Fruit fly (Drosophila melanogaster): ENCODE data around the gene CG10657.

The CG10657 gene

DNA sequence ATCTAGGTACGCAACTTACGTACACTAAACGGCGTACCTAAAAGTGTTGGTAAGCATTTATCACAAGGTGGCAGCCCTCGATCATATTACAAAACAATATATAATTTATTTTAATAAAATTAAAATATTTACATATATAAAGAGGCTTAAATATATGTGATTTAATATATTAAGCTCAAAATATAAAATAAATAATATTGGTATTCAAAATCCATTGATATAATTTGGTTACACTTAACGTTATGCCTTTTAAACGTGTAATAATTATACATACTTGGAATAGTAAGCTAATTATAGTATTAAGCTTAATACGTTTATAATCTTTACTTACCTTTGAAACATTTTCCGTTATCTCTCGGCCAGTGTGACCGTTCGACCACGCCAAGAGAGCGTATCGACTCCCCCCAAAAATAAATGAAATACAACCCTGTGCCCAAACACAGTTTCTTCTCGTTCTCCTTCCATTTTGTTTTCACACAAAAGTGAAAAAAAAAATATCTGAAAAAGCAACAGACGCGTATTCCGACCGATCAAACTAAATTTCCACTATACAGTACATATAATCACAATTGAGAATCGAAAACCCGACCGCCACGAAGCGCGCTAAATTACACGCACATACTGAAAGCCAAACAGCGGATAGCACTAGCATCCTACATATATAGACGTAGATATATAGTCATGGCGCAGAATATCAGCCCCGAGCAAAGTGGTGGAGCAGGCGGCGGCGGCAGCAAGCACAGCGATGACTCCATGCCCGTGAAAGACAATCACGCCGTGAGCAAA, 7.0 kb upstream of the CG10657 start, which contains the start of the genes CG10646 and vih (continued):
- TF ChIP-seq CG31627 (GFP tag; optimal IDR thresholded peaks at IDR 0.05) (peak; percentile 31), net (GFP tag; optimal IDR thresholded peaks at IDR 0.05) (no peak), dac (GFP tag; optimal IDR thresholded peaks at IDR 0.05) (no peak), CG6163 (GFP tag; IDR thresholded peaks at IDR 0.05) (0 out of 3 replicates have a peak, but pooled peaks have one; percentile 18), CG3919 (GFP tag; optimal IDR thresholded peaks at IDR 0.05) (peak; percentile 54), Sox15 (GFP tag; optimal IDR thresholded peaks at IDR 0.05) (no peak), Hr38 (GFP tag; optimal IDR thresholded peaks at IDR 0.05) (no peak), CG11294 (GFP tag; IDR thresholded peaks at IDR 0.05) (no peak), CG10669 (GFP tag; optimal IDR thresholded peaks at IDR 0.05) (no peak), CG32006 (GFP tag; optimal IDR thresholded peaks at IDR 0.05) (no peak), esn (GFP tag; optimal IDR thresholded peaks at IDR 0.05) (peak; percentile 54), svp (GFP tag) (no peak), Smox (GFP tag; optimal IDR thresholded peaks at IDR 0.05) (no peak), Eip78C (GFP tag) (no peak), achi (GFP tag; optimal IDR thresholded peaks at IDR 0.05) (no peak), Eip93F (GFP tag; optimal IDR thresholded peaks at IDR 0.05) (peak; percentile 52), CG8632 (GFP tag; optimal IDR thresholded peaks at IDR 0.05) (no peak), dsx (GFP tag; optimal IDR thresholded peaks at IDR 0.05; ENCODE audit: poor library complexity, severe bottlenecking) (no peak), Met (GFP tag; optimal IDR thresholded peaks at IDR 0.05) (no peak), Gug (GFP tag; IDR thresholded peaks at IDR 0.05) (no peak), CG1621 (tag; optimal IDR thresholded peaks at IDR 0.05) (peak; percentile 11), CG11762 (GFP tag; optimal IDR thresholded peaks at IDR 0.05; ENCODE audit: insufficient read depth) (peak; percentile 8), CG3032 (tag; optimal IDR thresholded peaks at IDR 0.05) (peak; percentile 21), fd59A (GFP tag; optimal IDR thresholded peaks at IDR 0.05) (no peak), fd85E (GFP tag; optimal IDR thresholded peaks at IDR 0.05) (no peak), Ets96B (tag; optimal IDR thresholded peaks at IDR 0.05) (peak; percentile 4), OdsH (GFP tag; optimal IDR thresholded peaks at IDR 0.05) (no peak), pdm3 (GFP tag; optimal IDR thresholded peaks at IDR 0.05) (no peak), CG7368 (GFP tag; optimal IDR thresholded peaks at IDR 0.05) (no peak), CG34406 (GFP tag; optimal IDR thresholded peaks at IDR 0.05) (peak; percentile 19), CG9139 (GFP tag; optimal IDR thresholded peaks at IDR 0.05) (no peak), salr (GFP tag; optimal IDR thresholded peaks at IDR 0.05) (no peak), eg (GFP tag; IDR thresholded peaks at IDR 0.05) (no peak), Blimp-1 (GFP tag; optimal IDR thresholded peaks at IDR 0.05) (no peak), Hr39 (GFP tag; optimal IDR thresholded peaks at IDR 0.05) (no peak), CG8319 (GFP tag; optimal IDR thresholded peaks at IDR 0.05) (no peak)

DNA sequence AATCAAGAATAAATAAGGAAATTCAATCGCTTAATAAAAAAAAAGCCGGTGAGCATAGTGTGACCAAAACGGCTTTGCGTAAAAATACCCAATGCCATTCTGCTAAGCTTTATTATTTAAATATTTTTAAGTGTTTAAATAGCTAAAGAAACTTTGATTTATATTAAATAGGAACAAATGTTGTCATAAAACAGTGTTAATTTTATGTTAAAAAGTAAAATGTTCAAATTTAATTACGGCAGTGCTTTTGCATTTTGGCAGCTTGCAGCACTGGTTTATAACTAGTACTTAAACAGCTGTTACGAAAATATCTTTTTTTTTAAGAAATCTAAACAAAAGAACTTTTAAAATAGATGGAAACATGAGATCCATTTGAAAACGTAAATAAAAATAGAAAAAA, 4.2 kb upstream of the CG10657 start, which contains the start of the genes CG10638 and CG10681:
CG10638 (minus strand) TSS at position 63 of the 400 bp plus-strand sequence.
CG10681 (plus strand) TSS at position 265 of the 400 bp plus-strand sequence.
- TF ChIP-seq fd59A (GFP tag; optimal IDR thresholded peaks at IDR 0.05) = no peak
- TF ChIP-seq CG8632 (GFP tag; optimal IDR thresholded peaks at IDR 0.05) = peak; percentile 4
- TF ChIP-seq CG34406 (GFP tag; optimal IDR thresholded peaks at IDR 0.05) = peak; percentile 34
- TF ChIP-seq dac (GFP tag; optimal IDR thresholded peaks at IDR 0.05) = no peak
- peak; percentile 45 for TF ChIP-seq CG10631 (GFP tag; optimal IDR thresholded peaks at IDR 0.05)
- no peak for TF ChIP-seq spab (GFP tag; optimal IDR thresholded peaks at IDR 0.05)
- TF ChIP-seq OdsH (GFP tag; optimal IDR thresholded peaks at IDR 0.05) = peak; percentile 23
- peak; percentile 81 for TF ChIP-seq Sox14 (GFP tag; optimal IDR thresholded peaks at IDR 0.05)
- no peak for TF ChIP-seq Lpt (GFP tag; optimal IDR thresholded peaks at IDR 0.05)
- TF ChIP-seq CG1621 (tag; optimal IDR thresholded peaks at IDR 0.05) = peak; percentile 44
- peak; percentile 56 for TF ChIP-seq Hr4 (GFP tag; optimal IDR thresholded peaks at IDR 0.05)
- no peak for TF ChIP-seq Hr39 (GFP tag; optimal IDR thresholded peaks at IDR 0.05)
- TF ChIP-seq Ets21C (GFP tag; optimal IDR thresholded peaks at IDR 0.05) = no peak
- TF ChIP-seq Sox102F (GFP tag; optimal IDR thresholded peaks at IDR 0.05) = no peak
- no peak for TF ChIP-seq CG11902 (GFP tag; optimal IDR thresholded peaks at IDR 0.05)
- peak; percentile 49 for TF ChIP-seq lz (GFP tag; optimal IDR thresholded peaks at IDR 0.05)
- no peak for TF ChIP-seq Gug (GFP tag; IDR thresholded peaks at IDR 0.05)
- TF ChIP-seq CG8319 (GFP tag; optimal IDR thresholded peaks at IDR 0.05) = no peak
- TF ChIP-seq CG10669 (GFP tag; optimal IDR thresholded peaks at IDR 0.05) = no peak
- peak; percentile 88 for TF ChIP-seq Eip78C (GFP tag)
- TF ChIP-seq Blimp-1 (GFP tag; optimal IDR thresholded peaks at IDR 0.05) = peak; percentile 8
- TF ChIP-seq CG11762 (GFP tag; optimal IDR thresholded peaks at IDR 0.05; ENCODE audit: insufficient read depth) = no peak
- peak; percentile 1 for TF ChIP-seq CG6792 (GFP tag; optimal IDR thresholded peaks at IDR 0.05)
- TF ChIP-seq achi (GFP tag; optimal IDR thresholded peaks at IDR 0.05) = peak; percentile 41
- TF ChIP-seq CG6854 (GFP tag; optimal IDR thresholded peaks at IDR 0.05) = peak; percentile 33
- no peak for TF ChIP-seq salr (GFP tag; optimal IDR thresholded peaks at IDR 0.05)
- no peak for TF ChIP-seq CG8119 (GFP tag; IDR thresholded peaks at IDR 0.05)
- TF ChIP-seq fkh (GFP tag; optimal IDR thresholded peaks at IDR 0.05) = peak; percentile 65
